Worm (Caenorhabditis elegans): ENCODE measurements around the gene cwp-5.

cwp-5 gene

DNA sequence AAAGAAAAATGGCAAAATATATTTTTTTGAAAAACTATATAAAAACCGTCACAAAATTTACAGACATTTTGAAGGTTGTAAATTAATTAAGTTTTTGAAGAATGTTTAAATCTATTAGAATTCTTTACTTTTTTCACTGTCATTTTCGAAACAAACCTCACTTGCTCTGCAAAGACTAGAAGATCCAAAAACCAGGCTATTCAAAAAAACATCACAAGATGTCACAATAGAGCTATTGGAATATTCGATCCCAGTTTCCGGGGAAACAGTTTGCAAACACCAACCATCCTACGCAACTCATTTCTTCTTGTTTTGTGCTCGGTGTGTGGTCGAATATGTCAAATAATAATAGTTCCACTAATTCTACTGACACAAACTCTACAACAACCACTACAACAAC is 27.0 kb upstream of the cwp-5 start, which contains the start of gene R12H7.4:
Gene R12H7.4, plus strand, starts transcription at position 301 of the 400 bp plus-strand sequence.
- TF ChIP-seq fkh-10 (GFP tag; optimal IDR thresholded peaks at IDR 0.05) (no peak), sup-37 (GFP tag; optimal IDR thresholded peaks at IDR 0.05) (no peak), efl-1 (optimal IDR thresholded peaks at IDR 0.05) (no peak), efl-1 (GFP tag; optimal IDR thresholded peaks at IDR 0.05 in 1 of 2) (peak in 1 of 2 experiments; percentile 29)

- TF ChIP-seq unc-30 (tag; optimal IDR thresholded peaks at IDR 0.05) (no peak), fkh-4 (tag; optimal IDR thresholded peaks at IDR 0.05; ENCODE audit: borderline replicate concordance) (peak; percentile 93), mab-9 (GFP tag; IDR thresholded peaks at IDR 0.05) (no peak), C04F5.9 (tag; optimal IDR thresholded peaks at IDR 0.05) (no peak), dsc-1 (tag; optimal IDR thresholded peaks at IDR 0.05) (peak; percentile 99), ceh-63 (GFP tag; optimal IDR thresholded peaks at IDR 0.05) (no peak), grh-1 (GFP tag; IDR thresholded peaks at IDR 0.05) (no peak), zip-4 (GFP tag; optimal IDR thresholded peaks at IDR 0.05) (no peak), ztf-4 (tag; optimal IDR thresholded peaks at IDR 0.05) (no peak), nhr-76 (tag; optimal IDR thresholded peaks at IDR 0.05) (no peak), egl-27 (tag; optimal IDR thresholded peaks at IDR 0.05) (no peak), zag-1 (tag; optimal IDR thresholded peaks at IDR 0.05) (no peak)
Measured at ce11 chrX:13212528-13212927, 22.8 kb upstream of the cwp-5 start.

DNA sequence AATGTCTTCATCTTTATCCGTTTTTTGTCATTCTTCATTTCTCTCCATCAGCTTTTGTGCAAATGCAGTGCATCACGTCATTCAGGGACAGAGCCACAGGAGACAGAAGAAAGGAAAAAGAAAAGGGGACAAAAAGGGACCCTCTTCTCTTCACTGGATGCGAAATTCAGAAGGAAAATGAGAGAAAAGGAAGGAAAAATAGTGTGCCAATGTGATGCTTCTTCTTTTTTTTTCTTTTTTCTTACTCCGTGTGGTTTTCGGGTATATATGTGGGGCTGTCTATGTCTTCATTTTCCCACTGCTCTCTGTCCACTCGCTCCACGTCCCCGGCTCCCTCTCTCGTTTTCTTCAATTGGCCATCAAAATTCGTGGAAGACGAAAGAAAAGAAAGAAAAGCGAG is 20.7 kb upstream of the cwp-5 start:
- TF ChIP-seq skn-1 (tag; optimal IDR thresholded peaks at IDR 0.05): no peak
- peak; percentile 61 for TF ChIP-seq unc-86 (tag; optimal IDR thresholded peaks at IDR 0.05)
- no peak for TF ChIP-seq ces-1 (GFP tag; optimal IDR thresholded peaks at IDR 0.05)
- TF ChIP-seq lir-3 (tag; optimal IDR thresholded peaks at IDR 0.05; ENCODE audit: poor library complexity): no peak
- TF ChIP-seq unc-98 (GFP tag; IDR thresholded peaks at IDR 0.05): no peak
- TF ChIP-seq irx-1 (tag; optimal IDR thresholded peaks at IDR 0.05): no peak
- no peak for TF ChIP-seq ceh-63 (GFP tag; optimal IDR thresholded peaks at IDR 0.05)
- no peak for TF ChIP-seq C16A3.4 (tag; optimal IDR thresholded peaks at IDR 0.05)
- TF ChIP-seq tlp-1 (tag; optimal IDR thresholded peaks at IDR 0.05): no peak
- TF ChIP-seq aly-2 (tag; optimal IDR thresholded peaks at IDR 0.05): no peak
- TF ChIP-seq rnt-1 (tag; optimal IDR thresholded peaks at IDR 0.05): peak; percentile 27
- TF ChIP-seq swsn-7 (tag; optimal IDR thresholded peaks at IDR 0.05): peak; percentile 23
- TF ChIP-seq zag-1 (tag; optimal IDR thresholded peaks at IDR 0.05): peak; percentile 83
- TF ChIP-seq ama-1 (optimal IDR thresholded peaks at IDR 0.05): no peak
- TF ChIP-seq xbp-1 (tag; optimal IDR thresholded peaks at IDR 0.05): peak; percentile 43
- TF ChIP-seq aha-1 (tag; optimal IDR thresholded peaks at IDR 0.05): no peak
- no peak for TF ChIP-seq nhr-90 (tag; optimal IDR thresholded peaks at IDR 0.05; ENCODE audit: poor library complexity)
- peak; percentile 41 for TF ChIP-seq nhr-47 (tag; optimal IDR thresholded peaks at IDR 0.05)
- no peak for TF ChIP-seq zip-4 (GFP tag; optimal IDR thresholded peaks at IDR 0.05)
- no peak for TF ChIP-seq sup-37 (GFP tag; optimal IDR thresholded peaks at IDR 0.05)
- no peak for TF ChIP-seq pqm-1 (tag; optimal IDR thresholded peaks at IDR 0.05)
- TF ChIP-seq ets-5 (GFP tag; IDR thresholded peaks at IDR 0.05): no peak
- TF ChIP-seq tbx-2 (tag; optimal IDR thresholded peaks at IDR 0.05): peak; percentile 57
- no peak for TF ChIP-seq unc-130 (tag; optimal IDR thresholded peaks at IDR 0.05)
- no peak for TF ChIP-seq jun-1 (tag; optimal IDR thresholded peaks at IDR 0.05)
- no peak for TF ChIP-seq blmp-1 (tag; optimal IDR thresholded peaks at IDR 0.05)
- TF ChIP-seq hlh-17 (GFP tag; optimal IDR thresholded peaks at IDR 0.05; ENCODE audit: borderline replicate concordance): no peak
- TF ChIP-seq F16B12.6 (tag; optimal IDR thresholded peaks at IDR 0.05): no peak
- no peak for TF ChIP-seq egl-13 (tag; optimal IDR thresholded peaks at IDR 0.05)
- no peak for TF ChIP-seq mep-1 (tag; optimal IDR thresholded peaks at IDR 0.05)
- TF ChIP-seq fkh-8 (tag; optimal IDR thresholded peaks at IDR 0.05): no peak
- no peak for TF ChIP-seq fkh-4 (tag; optimal IDR thresholded peaks at IDR 0.05; ENCODE audit: borderline replicate concordance)
- no peak for TF ChIP-seq nhr-84 (tag; optimal IDR thresholded peaks at IDR 0.05)
- no peak for TF ChIP-seq grh-1 (GFP tag; IDR thresholded peaks at IDR 0.05)
- no peak for TF ChIP-seq ztf-4 (tag; optimal IDR thresholded peaks at IDR 0.05)
- TF ChIP-seq sox-4 (tag; optimal IDR thresholded peaks at IDR 0.05): no peak
- peak; percentile 67 for TF ChIP-seq nhr-71 (tag; optimal IDR thresholded peaks at IDR 0.05)
- peak; percentile 24 to 65 for TF ChIP-seq lsy-2 (tag; optimal IDR thresholded peaks at IDR 0.05)
- TF ChIP-seq lin-14 (GFP tag; optimal IDR thresholded peaks at IDR 0.05): peak; percentile 94
- no peak for TF ChIP-seq nhr-19 (GFP tag; conservative IDR thresholded peaks at IDR 0.05)
- TF ChIP-seq mab-9 (GFP tag; IDR thresholded peaks at IDR 0.05): no peak
- no peak for TF ChIP-seq mef-2 (tag; optimal IDR thresholded peaks at IDR 0.05)
- no peak for TF ChIP-seq nhr-76 (tag; optimal IDR thresholded peaks at IDR 0.05)

All from whole organism, L1 larva.